Worm (Caenorhabditis elegans): ENCODE results near the gene sph-1.

DNA sequence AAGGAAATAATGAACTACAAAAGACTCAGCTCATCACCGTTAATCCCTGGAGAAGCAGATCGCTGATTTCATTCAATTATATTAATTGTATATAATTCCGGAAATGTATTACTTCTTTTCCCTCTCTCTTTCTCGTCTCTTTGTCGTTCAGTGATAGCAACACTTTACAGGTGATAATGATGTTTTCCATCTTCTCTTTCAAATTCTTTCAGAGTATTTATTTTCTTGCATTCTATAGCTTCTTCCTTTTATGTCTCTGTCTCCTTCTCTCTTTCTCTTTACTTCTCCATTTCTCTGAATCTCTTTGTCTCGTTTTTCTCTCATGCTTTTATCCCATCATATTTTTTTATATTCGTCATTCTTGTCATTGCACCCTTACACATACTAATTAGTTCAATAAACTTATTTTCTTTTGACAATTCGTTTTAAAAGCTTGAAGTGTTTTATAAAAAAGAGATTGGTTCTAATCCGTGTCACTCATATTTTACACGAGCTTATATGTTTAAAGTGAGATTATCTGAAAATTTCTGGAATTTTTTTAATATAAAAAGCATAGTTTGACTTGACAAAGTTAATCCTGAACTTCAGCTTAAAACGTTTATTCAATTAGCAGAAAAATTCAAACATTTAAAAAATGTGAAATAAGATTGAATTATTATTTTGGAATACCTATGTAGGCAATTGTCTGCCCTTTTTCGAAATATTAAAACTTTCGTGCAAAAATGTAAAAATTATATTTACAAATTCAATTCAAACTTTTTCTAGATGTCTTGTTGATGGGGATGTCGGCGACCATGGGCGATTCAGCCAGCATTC lies 9.6 kb upstream of the sph-1 start, which contains the start of gene pmk-2:
- TF ChIP-seq lin-35 (GFP tag; optimal IDR thresholded peaks at IDR 0.05) (no peak), mep-1 (tag; optimal IDR thresholded peaks at IDR 0.05) (no peak), lin-13 (GFP tag; optimal IDR thresholded peaks at IDR 0.05) (no peak), ceh-82 (tag; optimal IDR thresholded peaks at IDR 0.05) (peak in 1 of 3 experiments; percentile 5), fkh-10 (GFP tag; optimal IDR thresholded peaks at IDR 0.05) (no peak), dpl-1 (GFP tag; optimal IDR thresholded peaks at IDR 0.05) (no peak)
